Fruit fly (Drosophila melanogaster) whole organism, pupa: Measurements from ENCODE around the gene SC35.

ENCODE experiments used
- CG12605 ChIP-seq: fragments of 200-800 bp; sonication (Bioruptor generic); IDR thresholded peaks from 2 replicates; pipeline ENCODE4 v1.3.6; 2022; ENCODE audit warnings: missing biosample characterization, missing genetic modification characterization
- CG34367 ChIP-seq: fragments of 200-800 bp; sonication (Bioruptor generic); optimal IDR thresholded peaks from 2 replicates; lab custom pipeline; 2018; ENCODE audit warnings: missing biosample characterization, mild to moderate bottlenecking, missing genetic modification characterization
- CG4496 ChIP-seq: fragments of 200-800 bp; sonication (Bioruptor generic); IDR thresholded peaks from 3 replicates; pipeline ENCODE4 v1.3.6; 2022; ENCODE audit warnings: missing biosample characterization, missing genetic modification characterization
- EcR ChIP-seq: fragments of 200-800 bp; sonication (Bioruptor generic); optimal IDR thresholded peaks from 3 replicates; lab custom pipeline; 2019; ENCODE audit warnings: missing biosample characterization, missing genetic modification characterization, mild to moderate bottlenecking, moderate library complexity, missing genetic modification reagents
- Ets98B ChIP-seq: fragments of 200-800 bp; sonication (Bioruptor generic); IDR thresholded peaks from 2 replicates; pipeline ENCODE4 v1.3.6; 2022; ENCODE audit warnings: missing biosample characterization, missing genetic modification characterization
- Pif1B ChIP-seq: fragments of 200-800 bp; sonication (Bioruptor generic); optimal IDR thresholded peaks from 3 replicates; lab custom pipeline; 2016; ENCODE audit warnings: missing biosample characterization, missing genetic modification characterization
- Snoo ChIP-seq: fragments of 200-800 bp; sonication (Bioruptor generic); optimal IDR thresholded peaks from 3 replicates; lab custom pipeline; 2017; ENCODE audit warnings: missing biosample characterization, mild to moderate bottlenecking, missing genetic modification characterization, inconsistent platforms

dm6 chr2L:12413899-12414298 is 20.6 kb downstream of the SC35 start:
- no peak for TF ChIP-seq Ets98B (GFP tag; lab: Robert Waterston, UW)
- TF ChIP-seq CG12605: no peak
- no peak for TF ChIP-seq Snoo
- no peak for TF ChIP-seq Pif1B (GFP tag; lab: Kevin White, UChicago)
- TF ChIP-seq CG4496 (GFP tag; lab: Robert Waterston, UW): no peak
- no peak for TF ChIP-seq CG34367 (tag; lab: Kevin White, UChicago)
- TF ChIP-seq EcR (GFP tag; lab: Kevin White, UChicago): no peak
